Worm (Caenorhabditis elegans) whole organism, late embryonic: ENCODE data around the gene rabr-4.
A peak's percentile ranks its signal among the peaks of the same experiment; 100 is the strongest.

Experiments
- C08G9.2 ChIP-seq: sonication (generic microtip); optimal IDR thresholded peaks from 2 replicates; lab custom pipeline; 2016; ENCODE audit warnings: mild to moderate bottlenecking, missing genetic modification characterization, moderate library complexity, missing compliant biosample characterization
- F13H6.1 ChIP-seq: sonication (generic microtip); optimal IDR thresholded peaks from 2 replicates; lab custom pipeline; 2016; ENCODE audit warnings: missing genetic modification characterization, missing compliant biosample characterization
- K02D7.2 ChIP-seq: sonication (generic microtip); optimal IDR thresholded peaks from 2 replicates; lab custom pipeline; 2017; ENCODE audit warnings: mild to moderate bottlenecking, missing genetic modification characterization, missing compliant biosample characterization
- T23F11.4 ChIP-seq: fragments of 200-800 bp; sonication (Bioruptor generic); optimal IDR thresholded peaks from 2 replicates; lab custom pipeline; 2018; ENCODE audit warnings: mild to moderate bottlenecking, missing genetic modification characterization, missing compliant biosample characterization
- Y22D7AL.16 ChIP-seq: sonication (generic microtip); optimal IDR thresholded peaks from 2 replicates; lab custom pipeline; 2016; ENCODE audit warnings: missing genetic modification characterization, missing compliant biosample characterization
- ama-1 ChIP-seq: fragments of 150-350 bp; optimal IDR thresholded peaks from 2 replicates; lab custom pipeline; 2014
- ceh-19 ChIP-seq: fragments of 200-800 bp; sonication (Bioruptor generic); optimal IDR thresholded peaks from 2 replicates; lab custom pipeline; 2018; ENCODE audit warnings: mild to moderate bottlenecking, missing genetic modification characterization, missing compliant biosample characterization
- ceh-2 ChIP-seq: sonication (generic microtip); optimal IDR thresholded peaks from 2 replicates; lab custom pipeline; 2016; ENCODE audit warnings: missing genotype, missing genetic modification characterization, missing compliant biosample characterization
- ceh-30 ChIP-seq: fragments of 150-350 bp; optimal IDR thresholded peaks from 2 replicates; lab custom pipeline; 2014; ENCODE audit warnings: missing biosample characterization, missing genetic modification characterization
- ceh-31 ChIP-seq: sonication (generic microtip); optimal IDR thresholded peaks from 2 replicates; lab custom pipeline; 2016; ENCODE audit warnings: missing genetic modification characterization, missing compliant biosample characterization
- ceh-34 ChIP-seq: sonication (generic microtip); optimal IDR thresholded peaks from 2 replicates; lab custom pipeline; 2016; ENCODE audit warnings: mild to moderate bottlenecking, missing genetic modification characterization, missing compliant biosample characterization
- ceh-48 ChIP-seq: sonication (generic microtip); optimal IDR thresholded peaks from 2 replicates; lab custom pipeline; 2016; ENCODE audit warnings: missing genetic modification characterization, inconsistent platforms, missing compliant biosample characterization
- ceh-6 ChIP-seq: fragments of 200-800 bp; sonication (Bioruptor generic); optimal IDR thresholded peaks from 2 replicates; lab custom pipeline; 2018; ENCODE audit warnings: mild to moderate bottlenecking, missing genetic modification characterization, missing compliant biosample characterization
- che-1 ChIP-seq: sonication (generic microtip); optimal IDR thresholded peaks from 2 replicates; lab custom pipeline; 2016; ENCODE audit warnings: mild to moderate bottlenecking, missing genetic modification characterization, missing compliant biosample characterization
- dve-1 ChIP-seq: sonication (generic microtip); optimal IDR thresholded peaks from 2 replicates; lab custom pipeline; 2017; ENCODE audit warnings: antibody characterized with exemption, mild to moderate bottlenecking, missing genetic modification characterization, missing compliant biosample characterization
- elt-2 ChIP-seq: sonication (generic microtip); optimal IDR thresholded peaks from 2 replicates; lab custom pipeline; 2016; ENCODE audit warnings: missing genetic modification reagents, missing genetic modification characterization, missing compliant biosample characterization
- eyg-1 ChIP-seq: sonication (generic microtip); optimal IDR thresholded peaks from 2 replicates; lab custom pipeline; 2016; ENCODE audit warnings: missing genotype, missing genetic modification characterization, missing compliant biosample characterization
- hlh-30 ChIP-seq: sonication (generic microtip); optimal IDR thresholded peaks from 2 replicates; lab custom pipeline; 2017; ENCODE audit warnings: antibody characterized with exemption, missing genetic modification characterization, missing compliant biosample characterization; ENCODE audit not compliant: insufficient read depth
- hlh-6 ChIP-seq: sonication (generic microtip); optimal IDR thresholded peaks from 2 replicates; lab custom pipeline; 2016; ENCODE audit warnings: missing genotype, missing genetic modification characterization, missing compliant biosample characterization
- hlh-8 ChIP-seq: sonication (generic microtip); optimal IDR thresholded peaks from 2 replicates; lab custom pipeline; 2016; ENCODE audit warnings: missing genotype, missing genetic modification characterization, missing compliant biosample characterization
- madf-2 ChIP-seq: sonication (generic microtip); optimal IDR thresholded peaks from 2 replicates; lab custom pipeline; 2017; ENCODE audit warnings: missing genetic modification characterization, missing compliant biosample characterization
- mec-3 ChIP-seq: sonication (generic microtip); optimal IDR thresholded peaks from 2 replicates; lab custom pipeline; 2016; ENCODE audit warnings: borderline replicate concordance, missing genetic modification characterization, missing compliant biosample characterization
- nhr-232 ChIP-seq: sonication (generic microtip); optimal IDR thresholded peaks from 2 replicates; lab custom pipeline; 2016; ENCODE audit warnings: missing genetic modification characterization, missing compliant biosample characterization
- npax-4 ChIP-seq: sonication (generic microtip); optimal IDR thresholded peaks from 2 replicates; lab custom pipeline; 2016; ENCODE audit warnings: missing genetic modification characterization, missing compliant biosample characterization
- pha-2 ChIP-seq: sonication (generic microtip); optimal IDR thresholded peaks from 2 replicates; lab custom pipeline; 2017; ENCODE audit warnings: mild to moderate bottlenecking, missing genetic modification characterization, missing compliant biosample characterization
- pqm-1 ChIP-seq: sonication (generic microtip); optimal IDR thresholded peaks from 2 replicates; lab custom pipeline; 2016; ENCODE audit warnings: missing genetic modification characterization, missing compliant biosample characterization
- sdc-2 ChIP-seq: sonication (generic microtip); optimal IDR thresholded peaks from 2 replicates; lab custom pipeline; 2016; ENCODE audit warnings: missing genotype, missing genetic modification characterization, missing compliant biosample characterization
- sox-2 ChIP-seq: fragments of 200-800 bp; sonication (Bioruptor generic); IDR thresholded peaks from 2 replicates; pipeline ENCODE4 v1.3.6; 2022; ENCODE audit warnings: missing genetic modification reagents, missing genetic modification characterization, missing compliant biosample characterization
- sox-4 ChIP-seq: sonication (generic microtip); optimal IDR thresholded peaks from 2 replicates; lab custom pipeline; 2017; ENCODE audit warnings: mild to moderate bottlenecking, missing genetic modification characterization, inconsistent platforms, missing compliant biosample characterization
- syd-9 ChIP-seq: sonication (generic microtip); optimal IDR thresholded peaks from 2 replicates; lab custom pipeline; 2016; ENCODE audit warnings: mild to moderate bottlenecking, missing genetic modification characterization, moderate library complexity, missing compliant biosample characterization
- tbx-7 ChIP-seq: sonication (generic microtip); optimal IDR thresholded peaks from 2 replicates; lab custom pipeline; 2016; ENCODE audit warnings: missing genotype, missing genetic modification characterization, missing compliant biosample characterization
- ttx-3 ChIP-seq: sonication (generic microtip); optimal IDR thresholded peaks from 2 replicates; lab custom pipeline; 2016; ENCODE audit warnings: missing genetic modification reagents, missing genetic modification characterization, missing compliant biosample characterization
- unc-86 ChIP-seq: sonication (generic microtip); optimal IDR thresholded peaks from 2 replicates; lab custom pipeline; 2016; ENCODE audit warnings: missing genetic modification characterization, missing compliant biosample characterization
- zip-5 ChIP-seq: sonication (generic microtip); optimal IDR thresholded peaks from 2 replicates; lab custom pipeline; 2016; ENCODE audit warnings: missing genetic modification characterization, missing compliant biosample characterization

rabr-4 gene

ce11 chrV:16229439-16229838 lies 34.7 kb downstream of the rabr-4 start:
- TF ChIP-seq unc-86 (tag; lab: Kevin White, UChicago): no peak
- no peak for TF ChIP-seq sox-4
- TF ChIP-seq tbx-7: no peak
- TF ChIP-seq dve-1: no peak
- no peak for TF ChIP-seq hlh-30 (tag; lab: Kevin White, UChicago)
- no peak for TF ChIP-seq sox-2
- TF ChIP-seq syd-9 (tag; lab: Kevin White, UChicago): no peak
- TF ChIP-seq ceh-19 (GFP tag; lab: Kevin White, UChicago): no peak
- TF ChIP-seq K02D7.2 (tag; lab: Kevin White, UChicago): no peak
- TF ChIP-seq zip-5 (tag; lab: Kevin White, UChicago): no peak
- no peak for TF ChIP-seq T23F11.4 (GFP tag; lab: Kevin White, UChicago)
- TF ChIP-seq, all 69 proteins: peak for 0

- TF ChIP-seq hlh-8 (tag; lab: Kevin White, UChicago) (no peak), ceh-34 (no peak), sox-4 (no peak), Y22D7AL.16 (tag; lab: Kevin White, UChicago) (no peak), C08G9.2 (no peak), ceh-2 (tag; lab: Kevin White, UChicago) (no peak), T23F11.4 (GFP tag; lab: Kevin White, UChicago) (no peak), pha-2 (tag; lab: Kevin White, UChicago) (no peak)
These were observed 35.2 kb downstream of the rabr-4 start, which contains the start of the genes F21H7.2 and F21H7.12 for ce11 chrV:16229896-16230295. Gene F21H7.2 (minus strand): TSS chrV:16229996. Gene F21H7.12 (plus strand): TSS chrV:16230165.

- TF ChIP-seq sdc-2 (tag; lab: Kevin White, UChicago) (no peak), elt-2 (tag; lab: Kevin White, UChicago) (peak; percentile 86)
These were observed 37.4 kb downstream of the rabr-4 start, which contains the start of gene gst-22 for ce11 chrV:16232180-16232579. Gene gst-22 (minus strand): TSS chrV:16232282.

ce11 chrV:16233624-16234023 lies 38.9 kb downstream of the rabr-4 start, which contains the start of gene clec-233:
Gene clec-233 (plus strand): TSS chrV:16233924.
- TF ChIP-seq eyg-1 (tag; lab: Kevin White, UChicago) (no peak), ceh-6 (no peak), mec-3 (tag; lab: Kevin White, UChicago) (no peak), tbx-7 (no peak), sox-4 (no peak), ceh-30 (no peak), nhr-232 (tag; lab: Kevin White, UChicago) (no peak), Y22D7AL.16 (tag; lab: Kevin White, UChicago) (no peak), unc-86 (tag; lab: Kevin White, UChicago) (no peak), che-1 (tag; lab: Kevin White, UChicago) (no peak)

- TF ChIP-seq che-1 (tag; lab: Kevin White, UChicago): no peak
- TF ChIP-seq sox-2: no peak
- no peak for TF ChIP-seq ceh-48 (tag; lab: Kevin White, UChicago)
- TF ChIP-seq ama-1: no peak
- no peak for TF ChIP-seq F13H6.1
- no peak for TF ChIP-seq ceh-31 (tag; lab: Kevin White, UChicago)
- no peak for TF ChIP-seq madf-2 (tag; lab: Kevin White, UChicago)
- no peak for TF ChIP-seq ttx-3 (tag; lab: Kevin White, UChicago)
- no peak for TF ChIP-seq pha-2 (tag; lab: Kevin White, UChicago)
- TF ChIP-seq K02D7.2 (tag; lab: Kevin White, UChicago): no peak
- TF ChIP-seq npax-4 (tag; lab: Kevin White, UChicago): no peak
- no peak for TF ChIP-seq ceh-6
- no peak for TF ChIP-seq pqm-1 (tag; lab: Kevin White, UChicago)
- TF ChIP-seq sdc-2 (tag; lab: Kevin White, UChicago): no peak
- TF ChIP-seq hlh-6 (tag; lab: Kevin White, UChicago): no peak
- TF ChIP-seq, all 69 proteins: peak for 0
These were observed 40.4 kb downstream of the rabr-4 start, which contains the start of gene F21H7.3 for ce11 chrV:16235135-16235534. Gene F21H7.3 (minus strand): TSS chrV:16235235.
